Worm (Caenorhabditis elegans) whole organism, L4 larva: Measurements from ENCODE around the gene fipr-17.

Experiments used
- D1046.2 ChIP-seq: fragments of 200-800 bp; sonication (Bioruptor generic); IDR thresholded peaks from 2 replicates; pipeline ENCODE4 v1.3.6; 2022; ENCODE audit warnings: missing genetic modification characterization, missing compliant biosample characterization
- F10B5.3 ChIP-seq: sonication (generic microtip); optimal IDR thresholded peaks from 2 replicates; lab custom pipeline; 2016; ENCODE audit warnings: mild to moderate bottlenecking, missing genetic modification characterization, missing compliant biosample characterization
- R02D3.7 ChIP-seq: fragments of 150-350 bp; sonication (generic microtip); optimal IDR thresholded peaks from 3 replicates; lab custom pipeline; 2014; ENCODE audit warnings: missing biosample characterization, missing genetic modification characterization
- T26A8.4 ChIP-seq: fragments of 200-800 bp; sonication (Bioruptor generic); IDR thresholded peaks from 2 replicates; pipeline ENCODE4 v1.3.6; 2022; ENCODE audit warnings: missing genetic modification characterization, missing compliant biosample characterization
- Y105C5A.15 ChIP-seq: fragments of 200-800 bp; sonication (Bioruptor generic); IDR thresholded peaks from 2 replicates; pipeline ENCODE4 v1.3.6; 2022; ENCODE audit warnings: missing genetic modification characterization, missing compliant biosample characterization
- Y75B8A.6 ChIP-seq: fragments of 200-800 bp; sonication (Bioruptor generic); IDR thresholded peaks from 2 replicates; pipeline ENCODE4 v1.3.6; 2022; ENCODE audit warnings: missing genetic modification reagents, missing genetic modification characterization, missing compliant biosample characterization
- ZK337.2 ChIP-seq: fragments of 200-800 bp; sonication (Bioruptor generic); IDR thresholded peaks from 2 replicates; pipeline ENCODE4 v1.3.6; 2022; ENCODE audit warnings: missing genetic modification reagents, missing genetic modification characterization, missing compliant biosample characterization
- ZK546.5 ChIP-seq, 2 experiments: sonication (generic microtip); optimal IDR thresholded peaks; 2 replicates each; lab custom pipeline; 2017; ENCODE audit warnings: missing biosample characterization in 2 of 2, missing genetic modification characterization in 2 of 2
- aly-2 ChIP-seq: sonication (generic microtip); optimal IDR thresholded peaks from 2 replicates; lab custom pipeline; 2018; ENCODE audit warnings: missing biosample characterization, missing genetic modification characterization
- ama-1 ChIP-seq: fragments of 150-350 bp; optimal IDR thresholded peaks from 2 replicates; lab custom pipeline; 2014; ENCODE audit warnings: inconsistent platforms, mixed read lengths
- arid-1 ChIP-seq: fragments of 200-800 bp; sonication (Bioruptor generic); conservative IDR thresholded peaks from 2 replicates; pipeline ENCODE4 v1.3.6; 2022; ENCODE audit warnings: missing genetic modification reagents, missing genetic modification characterization, missing compliant biosample characterization
- ceh-20 ChIP-seq: fragments of 200-800 bp; sonication (Bioruptor generic); IDR thresholded peaks from 2 replicates; pipeline ENCODE4 v1.3.6; 2022; ENCODE audit warnings: missing genetic modification reagents, missing genetic modification characterization, missing compliant biosample characterization
- ceh-28 ChIP-seq: fragments of 150-350 bp; optimal IDR thresholded peaks from 2 replicates; lab custom pipeline; 2014; ENCODE audit warnings: missing biosample characterization, missing genetic modification reagents, missing genetic modification characterization
- ceh-44 ChIP-seq: fragments of 200-800 bp; sonication (Bioruptor generic); IDR thresholded peaks from 2 replicates; pipeline ENCODE4 v1.3.6; 2022; ENCODE audit warnings: missing genetic modification reagents, missing genetic modification characterization, missing compliant biosample characterization
- ceh-82 ChIP-seq: sonication (generic microtip); optimal IDR thresholded peaks from 2 replicates; lab custom pipeline; 2017; ENCODE audit warnings: missing biosample characterization, missing genetic modification characterization
- ctbp-1 ChIP-seq: fragments of 200-800 bp; sonication (Bioruptor generic); IDR thresholded peaks from 2 replicates; pipeline ENCODE4 v1.3.6; 2022; ENCODE audit warnings: missing genetic modification reagents, missing genetic modification characterization, missing compliant biosample characterization
- daf-12 ChIP-seq: fragments of 150-350 bp; optimal IDR thresholded peaks from 2 replicates; lab custom pipeline; 2014; ENCODE audit warnings: missing biosample characterization, missing genetic modification reagents, missing genetic modification characterization
- daf-19 ChIP-seq: fragments of 200-800 bp; sonication (Bioruptor generic); conservative IDR thresholded peaks from 2 replicates; pipeline ENCODE4 v1.3.6; 2022; ENCODE audit warnings: missing genetic modification characterization, missing compliant biosample characterization
- daf-8 ChIP-seq: fragments of 200-800 bp; sonication (Bioruptor generic); IDR thresholded peaks from 2 replicates; pipeline ENCODE4 v1.3.6; 2022; ENCODE audit warnings: missing genetic modification characterization, missing compliant biosample characterization
- dmd-8 ChIP-seq: fragments of 200-800 bp; sonication (Bioruptor generic); IDR thresholded peaks from 2 replicates; pipeline ENCODE4 v1.3.6; 2022; ENCODE audit warnings: missing genetic modification characterization, missing compliant biosample characterization
- egl-43 ChIP-seq: fragments of 200-800 bp; sonication (Bioruptor generic); IDR thresholded peaks from 2 replicates; pipeline ENCODE4 v1.3.6; 2022; ENCODE audit warnings: missing genetic modification reagents, missing genetic modification characterization, missing compliant biosample characterization
- fkh-10 ChIP-seq: fragments of 150-350 bp; optimal IDR thresholded peaks from 2 replicates; lab custom pipeline; 2014; ENCODE audit warnings: missing biosample characterization, missing genetic modification reagents, missing genetic modification characterization
- gei-8 ChIP-seq: fragments of 200-800 bp; sonication (Bioruptor generic); optimal IDR thresholded peaks from 2 replicates; lab custom pipeline; 2018; ENCODE audit warnings: mild to moderate bottlenecking, missing genetic modification characterization, missing compliant biosample characterization
- hlh-11 ChIP-seq: fragments of 200-800 bp; sonication (Bioruptor generic); optimal IDR thresholded peaks from 2 replicates; lab custom pipeline; 2018; ENCODE audit warnings: mild to moderate bottlenecking, missing genetic modification characterization, missing compliant biosample characterization
- hmg-1.1 ChIP-seq: fragments of 200-800 bp; sonication (Bioruptor generic); IDR thresholded peaks from 2 replicates; pipeline ENCODE4 v1.3.6; 2022; ENCODE audit warnings: missing genetic modification reagents, missing genetic modification characterization, missing compliant biosample characterization
- lin-13 ChIP-seq: fragments of 150-350 bp; optimal IDR thresholded peaks from 2 replicates; lab custom pipeline; 2014; ENCODE audit warnings: missing biosample characterization, missing genetic modification reagents, missing genetic modification characterization
- lin-38 ChIP-seq: fragments of 200-800 bp; sonication (Bioruptor generic); IDR thresholded peaks from 2 replicates; pipeline ENCODE4 v1.3.6; 2022; ENCODE audit warnings: missing genetic modification reagents, missing genetic modification characterization, missing compliant biosample characterization
- lsy-2 ChIP-seq, 2 experiments: fragments of 150-350 bp in 1 of 2; sonication (generic microtip) in 1 of 2; optimal IDR thresholded peaks; 2 replicates each; lab custom pipeline; 2014 to 2017; ENCODE audit warnings: missing biosample characterization in 2 of 2, missing genetic modification characterization in 2 of 2
- madf-9 ChIP-seq: fragments of 200-800 bp; sonication (Bioruptor generic); conservative IDR thresholded peaks from 2 replicates; pipeline ENCODE4 v1.3.6; 2022; ENCODE audit warnings: missing genetic modification reagents, missing genetic modification characterization, missing compliant biosample characterization
- mdl-1 ChIP-seq, 2 experiments: fragments of 150-350 bp in 1 of 2; sonication (generic microtip) in 1 of 2; optimal IDR thresholded peaks; 2 replicates each; lab custom pipeline; 2014 to 2017; ENCODE audit warnings: missing biosample characterization in 2 of 2, missing genetic modification characterization in 2 of 2
- mdt-29 ChIP-seq: fragments of 200-800 bp; sonication (Bioruptor generic); IDR thresholded peaks from 2 replicates; pipeline ENCODE4 v1.3.6; 2022; ENCODE audit warnings: missing genetic modification reagents, missing genetic modification characterization, missing compliant biosample characterization
- mes-2 ChIP-seq: sonication (generic microtip); optimal IDR thresholded peaks from 2 replicates; lab custom pipeline; 2016; ENCODE audit warnings: missing genotype, mild to moderate bottlenecking, missing genetic modification characterization, missing compliant biosample characterization; ENCODE audit not compliant: poor library complexity, severe bottlenecking
- nhr-10 ChIP-seq: fragments of 150-350 bp; optimal IDR thresholded peaks from 2 replicates; lab custom pipeline; 2014; ENCODE audit warnings: missing biosample characterization, missing genetic modification characterization
- nhr-102 ChIP-seq: sonication (generic microtip); optimal IDR thresholded peaks from 2 replicates; lab custom pipeline; 2016; ENCODE audit warnings: mild to moderate bottlenecking, missing genetic modification characterization, moderate library complexity, missing compliant biosample characterization
- nhr-111 ChIP-seq: fragments of 200-800 bp; sonication (Bioruptor generic); optimal IDR thresholded peaks from 2 replicates; lab custom pipeline; 2018; ENCODE audit warnings: mild to moderate bottlenecking, missing genetic modification characterization, missing compliant biosample characterization
- nhr-28 ChIP-seq: fragments of 150-350 bp; optimal IDR thresholded peaks from 2 replicates; lab custom pipeline; 2014; ENCODE audit warnings: missing biosample characterization, missing genetic modification characterization
- nhr-42 ChIP-seq: fragments of 200-800 bp; sonication (Bioruptor generic); IDR thresholded peaks from 2 replicates; pipeline ENCODE4 v1.3.6; 2022; ENCODE audit warnings: missing genetic modification characterization, missing compliant biosample characterization
- nhr-76 ChIP-seq: fragments of 150-350 bp; optimal IDR thresholded peaks from 2 replicates; lab custom pipeline; 2014; ENCODE audit warnings: missing biosample characterization, missing genetic modification characterization
- saeg-2 ChIP-seq: fragments of 200-800 bp; sonication (Bioruptor generic); IDR thresholded peaks from 2 replicates; pipeline ENCODE4 v1.3.6; 2022; ENCODE audit warnings: missing genetic modification reagents, missing genetic modification characterization, missing compliant biosample characterization
- sdz-12 ChIP-seq: fragments of 200-800 bp; sonication (Bioruptor generic); optimal IDR thresholded peaks from 2 replicates; lab custom pipeline; 2018; ENCODE audit warnings: mild to moderate bottlenecking, missing genetic modification characterization, missing compliant biosample characterization
- set-16 ChIP-seq: fragments of 200-800 bp; sonication (Bioruptor generic); IDR thresholded peaks from 2 replicates; pipeline ENCODE4 v1.3.6; 2022; ENCODE audit warnings: missing genetic modification reagents, missing genetic modification characterization, missing compliant biosample characterization
- spr-1 ChIP-seq: sonication (generic microtip); optimal IDR thresholded peaks from 2 replicates; lab custom pipeline; 2016; ENCODE audit warnings: mild to moderate bottlenecking, missing genetic modification characterization, missing compliant biosample characterization
- spr-3 ChIP-seq: fragments of 200-800 bp; sonication (Bioruptor generic); optimal IDR thresholded peaks from 2 replicates; lab custom pipeline; 2018; ENCODE audit warnings: mild to moderate bottlenecking, missing genetic modification characterization, missing compliant biosample characterization
- tag-97 ChIP-seq: fragments of 200-800 bp; sonication (Bioruptor generic); IDR thresholded peaks from 2 replicates; pipeline ENCODE4 v1.3.6; 2022; ENCODE audit warnings: missing genetic modification characterization, missing compliant biosample characterization
- unc-130 ChIP-seq: sonication (generic microtip); optimal IDR thresholded peaks from 2 replicates; lab custom pipeline; 2016; ENCODE audit warnings: missing genetic modification reagents, missing genetic modification characterization, missing compliant biosample characterization
- vab-7 ChIP-seq: fragments of 200-800 bp; sonication (Bioruptor generic); IDR thresholded peaks from 2 replicates; pipeline ENCODE4 v1.3.6; 2022; ENCODE audit warnings: missing genetic modification reagents, missing genetic modification characterization, missing compliant biosample characterization
- zfp-3 ChIP-seq: fragments of 200-800 bp; sonication (Bioruptor generic); conservative IDR thresholded peaks from 2 replicates; pipeline ENCODE4 v1.3.6; 2022; ENCODE audit warnings: missing genetic modification reagents, missing genetic modification characterization, missing compliant biosample characterization
- zip-2 ChIP-seq: fragments of 150-350 bp; optimal IDR thresholded peaks from 2 replicates; lab custom pipeline; 2014; ENCODE audit warnings: missing biosample characterization, missing genetic modification characterization

The fipr-17 gene

DNA sequence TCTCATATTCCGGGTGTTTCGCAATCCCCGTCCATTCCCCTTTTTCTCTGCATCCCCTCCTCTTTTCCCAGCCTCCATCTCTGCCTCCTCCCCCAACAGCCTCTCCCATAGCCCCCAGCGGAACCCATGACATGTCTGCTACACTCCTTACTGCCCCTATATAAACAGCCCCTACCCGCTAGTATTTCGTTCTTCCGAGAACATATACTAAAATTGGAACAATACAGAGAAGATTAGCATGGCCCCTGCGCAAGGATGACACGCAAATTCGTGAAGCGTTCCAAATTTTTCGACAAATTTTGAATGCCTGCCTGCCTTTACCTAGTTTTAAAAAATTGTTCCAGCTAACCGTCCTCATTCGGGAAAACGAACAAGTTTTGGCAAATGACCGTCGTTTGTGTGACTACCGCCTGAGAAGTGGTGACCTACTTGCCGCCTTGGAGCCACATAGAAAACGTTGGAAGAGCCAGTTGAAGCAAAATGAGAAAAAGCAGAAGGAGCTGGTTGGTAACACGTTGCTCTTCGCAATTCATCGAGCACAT lies 17.8 kb downstream of the fipr-17 start (continued):
- TF ChIP-seq hmg-1.1 (GFP tag; lab: Robert Waterston, UW) = peak; percentile 99
- peak; percentile 93; the same call in 1 of the 2 replicates for TF ChIP-seq daf-8
- TF ChIP-seq ceh-28 = peak; percentile 37
- TF ChIP-seq Y105C5A.15 (GFP tag; lab: Robert Waterston, UW) = peak; percentile 96
- peak; percentile 91 for TF ChIP-seq F10B5.3 (tag; lab: Kevin White, UChicago)
- TF ChIP-seq nhr-10 (tag; lab: Kevin White, UChicago) = peak; percentile 74
- peak; percentile 97 for TF ChIP-seq ceh-20 (GFP tag; lab: Robert Waterston, UW)
- TF ChIP-seq D1046.2 (GFP tag; lab: Robert Waterston, UW) = peak; percentile 96
- TF ChIP-seq Y75B8A.6 (GFP tag; lab: Robert Waterston, UW) = peak; percentile 96

DNA sequence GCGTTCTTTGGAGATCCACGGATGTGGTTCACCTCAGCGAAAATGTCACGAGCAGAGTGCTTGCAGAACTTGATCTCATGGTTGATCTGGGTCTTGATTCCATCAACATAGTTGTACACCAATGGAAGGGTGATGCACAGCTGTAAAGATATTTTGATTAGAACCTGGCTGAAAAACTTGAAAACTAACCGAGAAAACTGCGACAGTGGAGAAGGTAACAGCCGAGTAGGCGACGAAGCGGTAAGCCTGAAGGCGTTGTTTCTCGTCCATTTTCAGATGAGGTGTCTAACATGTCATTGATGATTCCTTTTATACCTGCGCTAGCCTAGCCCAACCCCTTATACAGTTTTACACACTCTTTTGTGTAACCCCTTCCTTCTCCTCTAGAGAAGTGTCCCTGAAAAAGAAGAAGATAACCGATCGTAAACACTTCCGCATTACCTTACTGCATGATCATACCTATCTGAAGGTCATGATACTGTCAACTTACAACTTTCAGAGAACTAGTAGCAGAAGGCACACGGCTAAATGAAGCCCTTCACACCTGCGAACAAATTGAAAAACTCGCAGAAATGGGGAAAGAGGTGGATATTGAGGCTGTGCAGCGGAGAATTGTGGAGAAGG lies 19.7 kb downstream of the fipr-17 start, which contains the start of gene col-94:
TSS of gene col-94 (minus strand) at position 313 of the 624 bp plus-strand sequence.
- no peak for TF ChIP-seq egl-43
- TF ChIP-seq mdl-1 (tag; optimal IDR thresholded peaks at IDR 0.05; lab: Kevin White, UChicago) = no peak
- no peak for TF ChIP-seq ctbp-1 (GFP tag; lab: Robert Waterston, UW)
- TF ChIP-seq lsy-2 (tag; optimal IDR thresholded peaks at IDR 0.05; lab: Kevin White, UChicago) = no peak
- TF ChIP-seq nhr-28 (tag; lab: Kevin White, UChicago) = no peak
- TF ChIP-seq vab-7 (GFP tag; lab: Robert Waterston, UW) = no peak
- TF ChIP-seq ama-1 (lab: Kevin White, UChicago) = peak; percentile 88
- TF ChIP-seq spr-3 (GFP tag; lab: Kevin White, UChicago) = no peak
- no peak for TF ChIP-seq aly-2 (tag; lab: Kevin White, UChicago)
- no peak for TF ChIP-seq F10B5.3 (tag; lab: Kevin White, UChicago)
- TF ChIP-seq zfp-3 (GFP tag; lab: Robert Waterston, UW) = no peak
- TF ChIP-seq daf-12 = no peak
- no peak for TF ChIP-seq ceh-28
- no peak for TF ChIP-seq mdt-29 (GFP tag; lab: Robert Waterston, UW)
- TF ChIP-seq tag-97 (GFP tag; lab: Robert Waterston, UW) = no peak
- 0 out of 2 replicates have a peak, but pooled peaks have one; percentile 16 for TF ChIP-seq lin-38 (GFP tag; lab: Robert Waterston, UW)
- TF ChIP-seq ceh-44 (GFP tag; lab: Robert Waterston, UW) = no peak
- TF ChIP-seq sdz-12 (GFP tag; lab: Kevin White, UChicago) = no peak
- no peak for TF ChIP-seq zip-2 (tag; lab: Kevin White, UChicago)
- TF ChIP-seq nhr-42 (GFP tag; lab: Robert Waterston, UW) = no peak
- TF ChIP-seq nhr-10 (tag; lab: Kevin White, UChicago) = no peak
- TF ChIP-seq gei-8 (GFP tag; lab: Kevin White, UChicago) = no peak
- no peak for TF ChIP-seq spr-1 (tag; lab: Kevin White, UChicago)
- TF ChIP-seq fkh-10 = no peak
- TF ChIP-seq nhr-76 (tag; lab: Kevin White, UChicago) = no peak
- TF ChIP-seq ZK546.5 (tag; optimal IDR thresholded peaks at IDR 0.05; lab: Kevin White, UChicago) = no peak
- peak; percentile 3 for TF ChIP-seq hlh-11 (tag; lab: Kevin White, UChicago)
- no peak for TF ChIP-seq lin-13
- TF ChIP-seq ceh-82 (tag; lab: Kevin White, UChicago) = no peak
- TF ChIP-seq Y105C5A.15 (GFP tag; lab: Robert Waterston, UW) = no peak
- TF ChIP-seq dmd-8 (GFP tag; lab: Robert Waterston, UW) = no peak
- TF ChIP-seq arid-1 (GFP tag; lab: Robert Waterston, UW) = no peak
- no peak for TF ChIP-seq ZK337.2 (GFP tag; lab: Robert Waterston, UW)
- TF ChIP-seq nhr-102 (tag; lab: Kevin White, UChicago) = no peak
- TF ChIP-seq T26A8.4 (GFP tag; lab: Robert Waterston, UW) = 0 out of 2 replicates have a peak, but pooled peaks have one; percentile 11
- TF ChIP-seq ceh-20 (GFP tag; lab: Robert Waterston, UW) = no peak
- no peak for TF ChIP-seq R02D3.7 (tag; lab: Kevin White, UChicago)
- TF ChIP-seq saeg-2 (GFP tag; lab: Robert Waterston, UW) = no peak
- no peak for TF ChIP-seq mes-2 (tag; lab: Kevin White, UChicago)
- no peak for TF ChIP-seq nhr-111
- no peak for TF ChIP-seq unc-130
- no peak for TF ChIP-seq madf-9 (GFP tag; lab: Robert Waterston, UW)
- no peak for TF ChIP-seq set-16 (GFP tag; lab: Robert Waterston, UW)
- TF ChIP-seq daf-8 = 0 out of 2 replicates have a peak, but pooled peaks have one; percentile 25
- no peak for TF ChIP-seq daf-19
